Worm (Caenorhabditis elegans) whole organism, young adult: ENCODE data around the gene F35C8.8.
A peak's percentile ranks its signal among the peaks of the same experiment; 100 is the strongest.

ENCODE experiments used
- B0019.2 ChIP-seq: fragments of 200-800 bp; sonication (Bioruptor generic); conservative IDR thresholded peaks from 2 replicates; pipeline ENCODE4 v1.3.6; 2022; ENCODE audit warnings: missing genetic modification reagents, missing genetic modification characterization, missing compliant biosample characterization
- C17E4.6 ChIP-seq: fragments of 200-800 bp; sonication (Bioruptor generic); IDR thresholded peaks from 2 replicates; pipeline ENCODE4 v1.3.6; 2022; ENCODE audit warnings: missing genetic modification reagents, missing genetic modification characterization, missing compliant biosample characterization
- D2030.7 ChIP-seq: fragments of 200-800 bp; sonication (Bioruptor generic); IDR thresholded peaks from 2 replicates; pipeline ENCODE4 v1.3.6; 2022; ENCODE audit warnings: missing genetic modification reagents, missing genetic modification characterization, missing compliant biosample characterization
- F10E7.11 ChIP-seq: sonication (generic microtip); optimal IDR thresholded peaks from 2 replicates; lab custom pipeline; 2017; ENCODE audit warnings: mild to moderate bottlenecking, missing genetic modification characterization, moderate library complexity, missing compliant biosample characterization
- F23B12.7 ChIP-seq: sonication (generic microtip); optimal IDR thresholded peaks from 2 replicates; lab custom pipeline; 2017; ENCODE audit warnings: missing genetic modification characterization, mild to moderate bottlenecking, missing compliant biosample characterization, antibody characterized with exemption, moderate library complexity; ENCODE audit not compliant: insufficient read depth
- F33H1.4 ChIP-seq: fragments of 200-800 bp; sonication (Bioruptor generic); IDR thresholded peaks from 2 replicates; pipeline ENCODE4 v1.3.6; 2022; ENCODE audit warnings: missing genetic modification reagents, missing genetic modification characterization, missing compliant biosample characterization
- F37B4.10 ChIP-seq: fragments of 200-800 bp; sonication (Bioruptor generic); IDR thresholded peaks from 2 replicates; pipeline ENCODE4 v1.3.6; 2022; ENCODE audit warnings: missing genetic modification characterization, missing compliant biosample characterization
- F39B2.1 ChIP-seq: fragments of 200-800 bp; sonication (Bioruptor generic); IDR thresholded peaks from 2 replicates; pipeline ENCODE4 v1.3.6; 2022; ENCODE audit warnings: missing genetic modification reagents, missing genetic modification characterization, missing compliant biosample characterization
- K12H6.12 ChIP-seq: fragments of 200-800 bp; sonication (Bioruptor generic); optimal IDR thresholded peaks from 2 replicates; lab custom pipeline; 2018; ENCODE audit warnings: mild to moderate bottlenecking, missing genetic modification characterization, missing compliant biosample characterization
- T07F8.4 ChIP-seq: sonication (generic microtip); optimal IDR thresholded peaks from 2 replicates; lab custom pipeline; 2016; ENCODE audit warnings: mild to moderate bottlenecking, missing genetic modification characterization, moderate library complexity, missing compliant biosample characterization
- Y95B8A.8 ChIP-seq: fragments of 200-800 bp; sonication (Bioruptor generic); IDR thresholded peaks from 2 replicates; pipeline ENCODE4 v1.3.6; 2022; ENCODE audit warnings: missing genetic modification reagents, missing genetic modification characterization, missing compliant biosample characterization
- aptf-2 ChIP-seq: fragments of 200-800 bp; sonication (Bioruptor generic); conservative IDR thresholded peaks from 2 replicates; pipeline ENCODE4 v1.3.6; 2022; ENCODE audit warnings: missing genetic modification reagents, missing genetic modification characterization, missing compliant biosample characterization
- aptf-3 ChIP-seq: fragments of 200-800 bp; sonication (Bioruptor generic); IDR thresholded peaks from 2 replicates; pipeline ENCODE4 v1.3.6; 2022; ENCODE audit warnings: missing genetic modification characterization, missing compliant biosample characterization
- attf-3 ChIP-seq: fragments of 200-800 bp; sonication (Bioruptor generic); conservative IDR thresholded peaks from 2 replicates; pipeline ENCODE4 v1.3.6; 2022; ENCODE audit warnings: missing genetic modification reagents, missing genetic modification characterization, missing compliant biosample characterization
- attf-6 ChIP-seq: fragments of 200-800 bp; sonication (Bioruptor generic); IDR thresholded peaks from 2 replicates; pipeline ENCODE4 v1.3.6; 2022; ENCODE audit warnings: missing genetic modification reagents, missing genetic modification characterization, missing compliant biosample characterization
- ccch-3 ChIP-seq: fragments of 200-800 bp; sonication (Bioruptor generic); optimal IDR thresholded peaks from 2 replicates; lab custom pipeline; 2018; ENCODE audit warnings: mild to moderate bottlenecking, missing genetic modification characterization, missing compliant biosample characterization
- cebp-2 ChIP-seq: fragments of 200-800 bp; sonication (Bioruptor generic); IDR thresholded peaks from 2 replicates; pipeline ENCODE4 v1.3.6; 2022; ENCODE audit warnings: missing genetic modification characterization, missing compliant biosample characterization
- ceh-58 ChIP-seq: fragments of 200-800 bp; sonication (Bioruptor generic); IDR thresholded peaks from 2 replicates; pipeline ENCODE4 v1.3.6; 2022; ENCODE audit warnings: missing genetic modification characterization, missing compliant biosample characterization
- ceh-91 ChIP-seq: fragments of 200-800 bp; sonication (Bioruptor generic); IDR thresholded peaks from 2 replicates; pipeline ENCODE4 v1.3.6; 2022; ENCODE audit warnings: missing genetic modification reagents, missing genetic modification characterization, missing compliant biosample characterization
- dox-1 ChIP-seq: fragments of 200-800 bp; sonication (Bioruptor generic); IDR thresholded peaks from 2 replicates; pipeline ENCODE4 v1.3.6; 2022; ENCODE audit warnings: missing genetic modification reagents, missing genetic modification characterization, missing compliant biosample characterization
- dpl-1 ChIP-seq: fragments of 150-350 bp; optimal IDR thresholded peaks from 2 replicates; lab custom pipeline; 2014; ENCODE audit warnings: missing biosample characterization, missing genetic modification reagents, missing genetic modification characterization
- ekl-4 ChIP-seq: fragments of 200-800 bp; sonication (Bioruptor generic); IDR thresholded peaks from 2 replicates; pipeline ENCODE4 v1.3.6; 2022; ENCODE audit warnings: missing genetic modification reagents, missing genetic modification characterization, missing compliant biosample characterization
- ets-4 ChIP-seq: fragments of 200-800 bp; sonication (Bioruptor generic); optimal IDR thresholded peaks from 2 replicates; lab custom pipeline; 2018; ENCODE audit warnings: mild to moderate bottlenecking, missing genetic modification characterization, missing compliant biosample characterization
- fkh-3 ChIP-seq: sonication (generic microtip); optimal IDR thresholded peaks from 2 replicates; lab custom pipeline; 2016; ENCODE audit warnings: mild to moderate bottlenecking, missing genetic modification characterization, missing compliant biosample characterization
- let-526 ChIP-seq: fragments of 200-800 bp; sonication (Bioruptor generic); IDR thresholded peaks from 2 replicates; pipeline ENCODE4 v1.3.6; 2022; ENCODE audit warnings: missing genetic modification reagents, missing genetic modification characterization, missing compliant biosample characterization
- let-607 ChIP-seq, 2 experiments: fragments of 200-800 bp in 1 of 2; sonication (Bioruptor generic) in 1 of 2; sonication (generic microtip) in 1 of 2; optimal IDR thresholded peaks; 2 replicates each; lab custom pipeline; 2016 to 2018; ENCODE audit warnings: mild to moderate bottlenecking in 2 of 2, missing compliant biosample characterization in 2 of 2, missing genetic modification characterization in 2 of 2, moderate library complexity in 2 of 2, missing genotype in 1 of 2
- lsl-1 ChIP-seq: fragments of 200-800 bp; sonication (Bioruptor generic); optimal IDR thresholded peaks from 2 replicates; lab custom pipeline; 2018; ENCODE audit warnings: mild to moderate bottlenecking, missing genetic modification characterization, moderate library complexity, missing compliant biosample characterization
- mes-4 ChIP-seq: sonication (generic microtip); optimal IDR thresholded peaks from 2 replicates; lab custom pipeline; 2016; ENCODE audit warnings: missing genotype, missing genetic modification characterization, missing compliant biosample characterization
- nfya-1 ChIP-seq: sonication (generic microtip); optimal IDR thresholded peaks from 2 replicates; lab custom pipeline; 2017; ENCODE audit warnings: antibody characterized with exemption, missing compliant biosample characterization, missing genetic modification characterization, borderline replicate concordance; ENCODE audit not compliant: insufficient read depth
- nfya-2 ChIP-seq: fragments of 200-800 bp; sonication (Bioruptor generic); IDR thresholded peaks from 2 replicates; pipeline ENCODE4 v1.3.6; 2022; ENCODE audit warnings: missing genetic modification reagents, missing genetic modification characterization, missing compliant biosample characterization
- nhr-120 ChIP-seq: fragments of 200-800 bp; sonication (Bioruptor generic); IDR thresholded peaks from 2 replicates; pipeline ENCODE4 v1.3.6; 2022; ENCODE audit warnings: missing genetic modification characterization, missing compliant biosample characterization
- nhr-80 ChIP-seq: sonication (generic microtip); optimal IDR thresholded peaks from 2 replicates; lab custom pipeline; 2016; ENCODE audit warnings: missing genetic modification characterization, missing compliant biosample characterization
- pbrm-1 ChIP-seq: fragments of 200-800 bp; sonication (Bioruptor generic); IDR thresholded peaks from 2 replicates; pipeline ENCODE4 v1.3.6; 2022; ENCODE audit warnings: missing genetic modification reagents, missing genetic modification characterization, missing compliant biosample characterization
- pha-4 ChIP-seq: fragments of 150-350 bp; sonication (generic microtip); optimal IDR thresholded peaks from 2 replicates; lab custom pipeline; 2014; ENCODE audit warnings: missing biosample characterization, missing genetic modification reagents, missing genetic modification characterization
- sea-2 ChIP-seq: fragments of 200-800 bp; sonication (Bioruptor generic); IDR thresholded peaks from 2 replicates; pipeline ENCODE4 v1.3.6; 2022; ENCODE audit warnings: missing genetic modification characterization, missing compliant biosample characterization
- somi-1 ChIP-seq: fragments of 200-800 bp; sonication (Bioruptor generic); optimal IDR thresholded peaks from 2 replicates; lab custom pipeline; 2018; ENCODE audit warnings: mild to moderate bottlenecking, missing genetic modification characterization, missing compliant biosample characterization
- tbp1 ChIP-seq: fragments of 200-800 bp; sonication (Bioruptor generic); optimal IDR thresholded peaks from 2 replicates; lab custom pipeline; 2018; ENCODE audit warnings: mild to moderate bottlenecking, missing genetic modification characterization, missing compliant biosample characterization
- unc-62 ChIP-seq: fragments of 150-350 bp; optimal IDR thresholded peaks from 2 replicates; lab custom pipeline; 2014; ENCODE audit warnings: missing biosample characterization, missing genetic modification reagents, missing genetic modification characterization
- zim-3 ChIP-seq: sonication (generic microtip); optimal IDR thresholded peaks from 2 replicates; lab custom pipeline; 2017; ENCODE audit warnings: mild to moderate bottlenecking, missing genetic modification characterization, moderate library complexity, missing compliant biosample characterization
- ztf-22 ChIP-seq: fragments of 200-800 bp; sonication (Bioruptor generic); optimal IDR thresholded peaks from 2 replicates; lab custom pipeline; 2018; ENCODE audit warnings: mild to moderate bottlenecking, missing genetic modification characterization, moderate library complexity, missing compliant biosample characterization
- ztf-25 ChIP-seq: fragments of 200-800 bp; sonication (Bioruptor generic); IDR thresholded peaks from 2 replicates; pipeline ENCODE4 v1.3.6; 2022; ENCODE audit warnings: missing genetic modification reagents, missing genetic modification characterization, missing compliant biosample characterization
- ztf-3 ChIP-seq: fragments of 200-800 bp; sonication (Bioruptor generic); optimal IDR thresholded peaks from 2 replicates; lab custom pipeline; 2018; ENCODE audit warnings: mild to moderate bottlenecking, missing genetic modification characterization, missing compliant biosample characterization

Gene F35C8.8

DNA sequence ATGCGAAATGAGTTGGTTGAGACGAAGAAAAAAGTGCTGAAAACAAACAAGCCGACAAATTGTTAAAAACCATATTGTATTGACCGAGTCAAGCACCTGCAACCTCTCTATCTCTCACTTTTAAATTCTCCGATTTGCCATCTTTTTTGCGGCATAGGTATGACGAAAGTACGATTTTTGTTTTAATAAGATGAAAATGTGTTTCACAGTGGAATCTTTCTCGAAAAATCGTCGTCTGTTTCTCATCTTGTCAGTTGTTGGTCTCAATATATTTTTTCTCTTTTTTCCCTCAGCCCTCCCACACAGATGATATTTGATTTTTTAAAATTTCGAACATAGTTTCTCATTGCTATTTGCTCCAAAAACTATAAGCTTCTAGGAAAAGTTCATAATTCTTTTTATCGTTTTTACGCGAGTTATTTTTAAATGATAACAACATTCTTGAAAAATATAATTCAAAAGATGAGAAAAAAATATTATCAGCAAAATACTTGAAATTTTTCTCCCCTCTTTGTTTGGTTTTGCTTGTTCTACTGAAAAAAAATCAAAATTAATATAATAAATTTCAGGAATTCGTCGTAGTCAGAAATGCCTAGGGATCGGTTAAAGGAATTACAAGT lies 23.8 kb downstream of the F35C8.8 start, which contains the start of gene syx-3:
Gene syx-3 (plus strand): TSS at position 570 of the 620 bp plus-strand sequence.
- TF ChIP-seq ccch-3, result no peak
- TF ChIP-seq let-607 (tag; optimal IDR thresholded peaks at IDR 0.05; lab: Kevin White, UChicago), result no peak
- TF ChIP-seq pha-4 (tag; lab: Kevin White, UChicago), result no peak
- no peak for TF ChIP-seq B0019.2
- TF ChIP-seq sea-2, result no peak
- TF ChIP-seq let-526 (GFP tag; lab: Robert Waterston, UW), result no peak
- TF ChIP-seq C17E4.6 (GFP tag; lab: Robert Waterston, UW), result no peak
- no peak for TF ChIP-seq attf-6 (GFP tag; lab: Robert Waterston, UW)
- no peak for TF ChIP-seq dpl-1 (GFP tag; lab: Kevin White, UChicago)
- no peak for TF ChIP-seq F39B2.1
- no peak for TF ChIP-seq aptf-2 (GFP tag; lab: Robert Waterston, UW)
- TF ChIP-seq mes-4 (tag; lab: Kevin White, UChicago), result no peak
- no peak for TF ChIP-seq aptf-3 (GFP tag; lab: Robert Waterston, UW)
- no peak for TF ChIP-seq tbp1 (GFP tag; lab: Kevin White, UChicago)
- no peak for TF ChIP-seq F10E7.11 (tag; lab: Kevin White, UChicago)
- TF ChIP-seq attf-3 (GFP tag; lab: Robert Waterston, UW), result no peak
- TF ChIP-seq pbrm-1 (GFP tag; lab: Robert Waterston, UW), result no peak
- no peak for TF ChIP-seq ets-4

DNA sequence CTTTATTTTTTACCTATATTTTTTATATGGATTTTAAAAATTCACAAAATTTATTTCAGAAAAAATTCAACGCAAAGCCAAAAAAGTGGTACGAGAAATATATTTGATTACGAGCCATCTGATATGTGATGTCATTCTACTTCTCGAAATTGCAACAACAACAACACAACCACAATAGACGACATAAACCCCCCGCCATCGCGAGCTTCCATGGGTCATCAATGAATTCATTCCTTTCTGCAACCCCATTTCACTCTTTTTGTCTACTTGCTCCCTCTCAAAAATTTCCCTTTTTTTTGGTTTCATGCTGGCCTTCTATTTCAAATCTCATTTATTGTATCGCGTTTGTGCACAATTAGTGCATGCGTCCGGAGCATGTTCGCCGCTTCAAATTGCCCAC lies 24.6 kb downstream of the F35C8.8 start:
- TF ChIP-seq nfya-1 (tag; lab: Kevin White, UChicago) (no peak), ceh-91 (GFP tag; lab: Robert Waterston, UW) (no peak)

DNA sequence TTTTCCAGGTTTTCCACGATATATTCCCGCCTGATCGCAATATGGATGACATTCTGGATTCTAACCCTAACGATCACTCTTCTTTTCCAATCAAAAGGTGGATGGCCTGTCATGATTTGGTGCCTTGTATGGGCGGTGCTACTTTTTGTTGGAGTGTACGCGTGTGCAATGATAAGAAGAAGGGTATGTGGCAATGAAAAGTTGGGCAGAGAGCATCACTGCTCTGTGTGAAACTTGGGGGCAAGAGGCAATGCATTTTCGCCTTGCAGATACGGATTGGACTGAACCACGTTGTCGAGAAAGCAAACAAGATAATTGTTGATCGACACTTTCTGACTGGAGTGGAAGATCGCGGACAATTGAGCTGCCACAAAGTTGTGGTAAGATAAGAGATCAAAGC lies 26.1 kb downstream of the F35C8.8 start:
- peak; percentile 91 for TF ChIP-seq nhr-80 (tag; lab: Kevin White, UChicago)
- peak; percentile 66 to 85 for TF ChIP-seq let-607 (tag; optimal IDR thresholded peaks at IDR 0.05; lab: Kevin White, UChicago)
- TF ChIP-seq F23B12.7 (tag; lab: Kevin White, UChicago), result no peak
- peak; percentile 14 for TF ChIP-seq ztf-22 (GFP tag; lab: Kevin White, UChicago)
- TF ChIP-seq, all 124 proteins: peak for 3

DNA sequence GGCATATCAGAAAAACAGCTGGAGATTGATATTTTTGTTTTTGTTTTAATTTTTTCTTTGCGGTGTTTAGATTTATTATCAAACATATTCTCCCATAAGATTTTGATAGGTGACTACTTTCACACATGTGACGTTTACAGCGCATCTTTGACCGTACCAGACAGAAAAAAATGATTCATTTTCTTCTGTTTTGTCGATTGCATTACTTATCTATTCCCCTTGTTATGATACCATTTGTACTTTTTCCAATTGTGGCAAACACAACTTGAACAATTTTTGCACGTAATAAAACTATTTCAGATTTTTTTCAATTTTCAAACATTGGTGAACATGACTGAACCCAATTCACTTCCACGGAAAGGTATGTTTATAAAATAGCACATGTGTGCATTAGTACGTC lies 28.2 kb downstream of the F35C8.8 start, which contains the start of gene C26B9.1:
Gene C26B9.1 (plus strand): TSS at position 301 of the 400 bp plus-strand sequence.
- TF ChIP-seq lsl-1 (GFP tag; lab: Kevin White, UChicago) (no peak), K12H6.12 (tag; lab: Kevin White, UChicago) (no peak), ceh-58 (GFP tag; lab: Robert Waterston, UW) (no peak), ekl-4 (no peak), fkh-3 (tag; lab: Kevin White, UChicago) (no peak), nfya-2 (GFP tag; lab: Robert Waterston, UW) (no peak), cebp-2 (GFP tag; lab: Robert Waterston, UW) (no peak), F33H1.4 (GFP tag; lab: Robert Waterston, UW) (no peak), mes-4 (tag; lab: Kevin White, UChicago) (no peak)

DNA sequence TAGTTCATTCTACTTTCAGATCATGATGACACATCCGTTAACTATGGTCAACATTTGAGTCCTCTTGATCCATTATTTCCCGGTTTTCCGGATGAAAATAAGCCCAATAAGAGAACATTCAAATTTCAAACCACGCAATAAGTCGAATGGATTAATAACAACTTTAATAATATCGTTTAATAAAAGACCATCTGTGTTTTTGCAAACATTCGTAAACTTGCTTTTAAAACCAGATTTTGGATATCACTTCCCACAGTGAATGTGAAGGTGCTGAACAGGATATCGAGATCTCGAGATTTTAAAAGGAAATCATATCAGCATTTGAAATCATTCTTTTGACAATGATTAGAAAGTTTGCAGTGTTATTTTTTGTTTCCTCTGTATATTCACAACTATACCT lies 30.4 kb downstream of the F35C8.8 start, which contains the start of gene C26B9.7:
Gene C26B9.7 (plus strand): TSS at position 301 of the 400 bp plus-strand sequence.
- TF ChIP-seq pha-4 (tag; lab: Kevin White, UChicago) (no peak), ceh-91 (GFP tag; lab: Robert Waterston, UW) (no peak), zim-3 (tag; lab: Kevin White, UChicago) (no peak), ztf-3 (no peak), sea-2 (no peak), nhr-120 (GFP tag; lab: Robert Waterston, UW) (no peak), F37B4.10 (GFP tag; lab: Robert Waterston, UW) (no peak), unc-62 (GFP tag; lab: Kevin White, UChicago) (no peak), dox-1 (GFP tag; lab: Robert Waterston, UW) (no peak), ztf-25 (GFP tag; lab: Robert Waterston, UW) (no peak), D2030.7 (no peak), somi-1 (GFP tag; lab: Kevin White, UChicago) (no peak), Y95B8A.8 (GFP tag; lab: Robert Waterston, UW) (no peak), B0019.2 (no peak), T07F8.4 (tag; lab: Kevin White, UChicago) (no peak)
